Fruit fly (Drosophila melanogaster): ENCODE results near the gene CG12502.

The CG12502 gene

DNA sequence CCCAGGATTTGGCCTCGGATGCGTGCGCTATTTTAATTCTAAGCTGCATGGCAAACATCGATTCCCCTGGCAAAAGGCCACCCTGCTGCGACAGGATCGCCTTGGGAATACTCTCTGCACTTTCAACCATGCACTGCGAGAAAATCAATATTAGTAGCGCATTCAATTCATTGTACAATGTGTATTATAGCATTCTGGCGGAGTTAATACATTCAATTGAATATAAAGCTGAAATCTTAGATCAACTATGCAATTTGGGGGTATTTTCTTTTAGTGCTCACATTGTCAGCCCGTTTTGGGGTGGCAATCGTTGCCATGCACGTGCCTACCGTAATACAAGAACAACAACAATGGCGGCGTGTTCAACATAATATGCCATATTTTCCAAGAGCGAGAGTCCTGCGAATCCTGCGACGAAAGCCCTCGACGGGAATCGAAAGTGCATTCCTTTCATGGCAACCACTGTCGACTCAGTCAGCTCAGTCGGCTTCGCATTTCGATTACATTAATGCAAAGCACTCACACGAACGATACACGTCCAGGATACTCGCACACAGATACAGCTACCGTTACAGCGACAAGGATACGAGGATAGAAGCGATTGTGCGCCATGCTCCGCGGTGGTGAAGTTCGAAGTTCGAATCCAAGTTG is 42.6 kb downstream of the CG12502 start (continued):
- TF ChIP-seq CG6175 (GFP tag; IDR thresholded peaks at IDR 0.05) (no peak), CG6254 (GFP tag; optimal IDR thresholded peaks at IDR 0.05) (no peak), CG4424 (GFP tag; optimal IDR thresholded peaks at IDR 0.05) (peak; percentile 40), CG7745 (tag; optimal IDR thresholded peaks at IDR 0.05) (no peak), CG13424 (tag; optimal IDR thresholded peaks at IDR 0.05) (peak; percentile 34), gcm2 (GFP tag; optimal IDR thresholded peaks at IDR 0.05) (no peak), CG13894 (tag; optimal IDR thresholded peaks at IDR 0.05) (no peak), maf-S (GFP tag; optimal IDR thresholded peaks at IDR 0.05) (no peak), CrebB (tag; optimal IDR thresholded peaks at IDR 0.05) (no peak), NK7.1 (GFP tag; optimal IDR thresholded peaks at IDR 0.05) (no peak), CG10321 (GFP tag; IDR thresholded peaks at IDR 0.05) (no peak), ap (GFP tag; IDR thresholded peaks at IDR 0.05) (no peak), corto (GFP tag; optimal IDR thresholded peaks at IDR 0.05) (peak; percentile 50), unpg (GFP tag; optimal IDR thresholded peaks at IDR 0.05) (peak; percentile 18), CG7556 (GFP tag; optimal IDR thresholded peaks at IDR 0.05) (no peak), ase (GFP tag; IDR thresholded peaks at IDR 0.05) (0 out of 3 replicates have a peak, but pooled peaks have one; percentile 29), prd (optimal IDR thresholded peaks at IDR 0.05) (no peak), prd (GFP tag; IDR thresholded peaks at IDR 0.05) (peak; percentile 46; the same call in 2 of the 3 replicates), h (optimal IDR thresholded peaks at IDR 0.05) (no peak), tap (tag; optimal IDR thresholded peaks at IDR 0.05) (peak; percentile 36), sug (tag; optimal IDR thresholded peaks at IDR 0.05) (no peak), Xbp1 (GFP tag; optimal IDR thresholded peaks at IDR 0.05) (peak; percentile 25), zfh2 (GFP tag; optimal IDR thresholded peaks at IDR 0.05) (no peak), CG3995 (GFP tag; optimal IDR thresholded peaks at IDR 0.05) (no peak), ro (GFP tag; IDR thresholded peaks at IDR 0.05) (no peak), ftz-f1 (GFP tag; optimal IDR thresholded peaks at IDR 0.05) (no peak), gfzf (GFP tag; optimal IDR thresholded peaks at IDR 0.05) (no peak), CG13287 (GFP tag; IDR thresholded peaks at IDR 0.05; ENCODE audit: partially characterized antibody) (no peak), stc (GFP tag; IDR thresholded peaks at IDR 0.05) (0 out of 2 replicates have a peak, but pooled peaks have one; percentile 19), sd (tag; optimal IDR thresholded peaks at IDR 0.05) (no peak), ssp (GFP tag; IDR thresholded peaks at IDR 0.05) (no peak), lilli (GFP tag; optimal IDR thresholded peaks at IDR 0.05) (peak; percentile 6), Fer2 (tag; optimal IDR thresholded peaks at IDR 0.05) (no peak), CG3065 (GFP tag; optimal IDR thresholded peaks at IDR 0.05) (no peak), hbn (GFP tag; IDR thresholded peaks at IDR 0.05; ENCODE audit: partially characterized antibody) (no peak), Asciz (GFP tag; optimal IDR thresholded peaks at IDR 0.05) (no peak), CG3847 (GFP tag; IDR thresholded peaks at IDR 0.05) (no peak), lov (optimal IDR thresholded peaks at IDR 0.05) (no peak), lov (GFP tag; IDR thresholded peaks at IDR 0.05) (no peak), D19B (GFP tag; optimal IDR thresholded peaks at IDR 0.05) (no peak), tin (GFP tag; optimal IDR thresholded peaks at IDR 0.05) (no peak), CG3281 (GFP tag; optimal IDR thresholded peaks at IDR 0.05) (no peak), CG15011 (GFP tag; optimal IDR thresholded peaks at IDR 0.05) (no peak), yki (optimal IDR thresholded peaks at IDR 0.05) (no peak), Rfx (GFP tag; IDR thresholded peaks at IDR 0.05) (no peak), fd102C (GFP tag; optimal IDR thresholded peaks at IDR 0.05) (no peak), CG14667 (GFP tag; IDR thresholded peaks at IDR 0.05) (no peak), Scr (GFP tag; IDR thresholded peaks at IDR 0.05; ENCODE audit: partially characterized antibody) (no peak), Dad (GFP tag; optimal IDR thresholded peaks at IDR 0.05) (no peak), CG10979 (tag; optimal IDR thresholded peaks at IDR 0.05) (peak; percentile 65), Atf3 (GFP tag; optimal IDR thresholded peaks at IDR 0.05) (no peak), Ada2b (GFP tag; IDR thresholded peaks at IDR 0.05) (no peak)
